Worm (Caenorhabditis elegans) whole organism, late embryonic: Measurements from ENCODE around the gene F35H10.6.

Experiments used
- ets-4 ChIP-seq: sonication (generic microtip); optimal IDR thresholded peaks from 2 replicates; lab custom pipeline; 2016; ENCODE audit warnings: missing genetic modification characterization, missing compliant biosample characterization
- fkh-10 ChIP-seq: fragments of 150-350 bp; optimal IDR thresholded peaks from 2 replicates; lab custom pipeline; 2014; ENCODE audit warnings: missing biosample characterization, missing genetic modification reagents, missing genetic modification characterization
- hlh-13 ChIP-seq: fragments of 200-800 bp; sonication (Bioruptor generic); optimal IDR thresholded peaks from 2 replicates; lab custom pipeline; 2018; ENCODE audit warnings: mild to moderate bottlenecking, missing genetic modification characterization, missing compliant biosample characterization
- nfya-1 ChIP-seq: sonication (generic microtip); optimal IDR thresholded peaks from 2 replicates; lab custom pipeline; 2017; ENCODE audit warnings: missing genetic modification characterization, mild to moderate bottlenecking, missing compliant biosample characterization, antibody characterized with exemption, moderate library complexity
- pha-4 ChIP-seq: fragments of 150-350 bp; optimal IDR thresholded peaks from 2 replicates; lab custom pipeline; 2018; ENCODE audit warnings: missing biosample characterization, missing genetic modification reagents, missing genetic modification characterization

DNA sequence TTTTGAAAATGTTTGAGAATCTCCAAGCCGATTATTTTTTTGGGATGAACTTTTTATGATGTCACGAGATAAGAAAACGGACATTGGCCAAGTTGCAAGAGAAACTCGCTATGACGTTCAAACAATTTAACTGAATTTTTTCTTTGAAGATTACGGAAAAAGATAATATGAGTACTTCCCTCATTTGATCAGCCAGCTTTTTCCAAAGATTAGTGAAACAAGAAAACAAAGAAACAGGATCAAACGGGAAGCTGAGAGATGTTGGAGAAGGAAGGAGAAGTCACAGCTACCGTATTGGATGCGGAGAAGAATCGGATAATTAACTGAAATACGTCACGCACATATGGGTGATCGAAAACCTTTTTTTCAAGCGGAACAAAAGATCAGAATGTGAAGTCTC, 45.5 kb upstream of the F35H10.6 start:
- no peak for TF ChIP-seq fkh-10 (GFP tag; lab: Kevin White, UChicago)
- no peak for TF ChIP-seq nfya-1 (tag; lab: Kevin White, UChicago)
- no peak for TF ChIP-seq ets-4
- TF ChIP-seq hlh-13 (GFP tag; lab: Kevin White, UChicago), result no peak
- no peak for TF ChIP-seq pha-4 (tag; lab: Kevin White, UChicago)
